Worm (Caenorhabditis elegans): ENCODE results near the gene ncr-1.

The ncr-1 gene

ce11 chrX:4523887-4524350 lies 35.3 kb upstream of the ncr-1 start, which contains the start of gene pdi-2:
Gene pdi-2 (plus strand): TSS chrX:4524155.
- TF ChIP-seq mep-1 (tag; optimal IDR thresholded peaks at IDR 0.05), result peak; percentile 54
- no peak for TF ChIP-seq pha-4 (tag; optimal IDR thresholded peaks at IDR 0.05)
- TF ChIP-seq lsy-2 (tag; optimal IDR thresholded peaks at IDR 0.05), result peak; percentile 88
- no peak for TF ChIP-seq unc-39 (tag; optimal IDR thresholded peaks at IDR 0.05)
- TF ChIP-seq blmp-1 (tag; optimal IDR thresholded peaks at IDR 0.05), result peak; percentile 24
- TF ChIP-seq sptf-1 (tag; optimal IDR thresholded peaks at IDR 0.05), result peak; percentile 86
- no peak for TF ChIP-seq sem-2 (GFP tag; optimal IDR thresholded peaks at IDR 0.05)
- no peak for TF ChIP-seq mab-5 (tag; optimal IDR thresholded peaks at IDR 0.05)
- TF ChIP-seq flh-1 (GFP tag; optimal IDR thresholded peaks at IDR 0.05), result no peak
- TF ChIP-seq lin-13 (tag; optimal IDR thresholded peaks at IDR 0.05), result peak; percentile 14
- TF ChIP-seq nhr-237 (tag; optimal IDR thresholded peaks at IDR 0.05), result peak; percentile 21
- TF ChIP-seq ztf-11 (tag; optimal IDR thresholded peaks at IDR 0.05), result no peak
- TF ChIP-seq zip-8 (tag; optimal IDR thresholded peaks at IDR 0.05), result no peak
- TF ChIP-seq nhr-12 (tag; optimal IDR thresholded peaks at IDR 0.05), result no peak
- peak; percentile 66 for TF ChIP-seq cnd-1 (tag; optimal IDR thresholded peaks at IDR 0.05)
- no peak for TF ChIP-seq nhr-76 (tag; optimal IDR thresholded peaks at IDR 0.05)
- peak; percentile 16 for TF ChIP-seq ceh-43 (GFP tag; optimal IDR thresholded peaks at IDR 0.05)
- TF ChIP-seq tbx-8 (GFP tag; optimal IDR thresholded peaks at IDR 0.05), result no peak
- TF ChIP-seq nhr-2 (tag; optimal IDR thresholded peaks at IDR 0.05), result peak; percentile 41
- TF ChIP-seq nhr-28 (tag; optimal IDR thresholded peaks at IDR 0.05), result no peak
- no peak for TF ChIP-seq hlh-1 (tag; optimal IDR thresholded peaks at IDR 0.05)
- peak; percentile 73 for TF ChIP-seq M03D4.4 (tag; optimal IDR thresholded peaks at IDR 0.05)
- peak; percentile 6 for TF ChIP-seq bed-3 (GFP tag; optimal IDR thresholded peaks at IDR 0.05)
- TF ChIP-seq ces-1 (GFP tag; optimal IDR thresholded peaks at IDR 0.05), result peak; percentile 74
- TF ChIP-seq unc-62 (GFP tag; optimal IDR thresholded peaks at IDR 0.05), result peak; percentile 0
- TF ChIP-seq ham-2 (GFP tag; optimal IDR thresholded peaks at IDR 0.05), result peak; percentile 94
- TF ChIP-seq lin-32 (GFP tag; optimal IDR thresholded peaks at IDR 0.05), result peak; percentile 49
- TF ChIP-seq ceh-83 (GFP tag; optimal IDR thresholded peaks at IDR 0.05), result peak; percentile 49
- TF ChIP-seq drap-1 (GFP tag; optimal IDR thresholded peaks at IDR 0.05), result peak; percentile 73
- no peak for TF ChIP-seq ceh-39 (tag; optimal IDR thresholded peaks at IDR 0.05)
- TF ChIP-seq elt-3 (tag; optimal IDR thresholded peaks at IDR 0.05), result no peak
- no peak for TF ChIP-seq elt-1 (tag; optimal IDR thresholded peaks at IDR 0.05; ENCODE audit: borderline replicate concordance, insufficient read depth)
- peak; percentile 87 for TF ChIP-seq mls-2 (tag; optimal IDR thresholded peaks at IDR 0.05)
- no peak for TF ChIP-seq snpc-4 (tag; optimal IDR thresholded peaks at IDR 0.05)
- peak; percentile 63 for TF ChIP-seq unc-120 (tag; optimal IDR thresholded peaks at IDR 0.05; ENCODE audit: poor library complexity, severe bottlenecking)

DNA sequence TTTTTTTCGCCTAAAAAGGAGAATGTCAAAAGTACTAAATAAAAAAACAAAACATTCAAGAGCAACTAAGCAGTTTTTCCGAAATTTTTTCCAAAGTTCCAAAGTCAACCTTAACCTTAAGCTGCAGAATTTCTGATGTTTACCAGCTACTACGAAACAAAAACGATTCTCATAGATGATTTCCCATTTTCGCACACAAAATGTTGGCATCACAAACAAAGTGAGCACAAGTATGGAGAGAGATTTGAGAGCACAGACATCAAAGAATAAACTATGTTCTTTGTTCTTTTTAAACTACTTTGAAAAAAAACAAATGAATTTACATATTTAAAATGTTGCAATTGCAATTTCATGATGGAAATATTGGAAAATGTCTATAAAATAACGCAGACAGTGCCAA lies 34.7 kb upstream of the ncr-1 start:
- TF ChIP-seq M03D4.4 (tag; optimal IDR thresholded peaks at IDR 0.05), result no peak
- TF ChIP-seq ceh-39 (tag; optimal IDR thresholded peaks at IDR 0.05), result no peak
- no peak for TF ChIP-seq cnd-1 (tag; optimal IDR thresholded peaks at IDR 0.05)
- no peak for TF ChIP-seq sem-2 (GFP tag; optimal IDR thresholded peaks at IDR 0.05)

- TF ChIP-seq nhr-12 (tag; optimal IDR thresholded peaks at IDR 0.05) (no peak), ham-2 (GFP tag; optimal IDR thresholded peaks at IDR 0.05) (peak; percentile 81), nhr-2 (tag; optimal IDR thresholded peaks at IDR 0.05) (peak; percentile 39), unc-62 (GFP tag; optimal IDR thresholded peaks at IDR 0.05) (peak; percentile 62), lin-32 (GFP tag; optimal IDR thresholded peaks at IDR 0.05) (no peak), ces-1 (GFP tag; optimal IDR thresholded peaks at IDR 0.05) (peak; percentile 3), drap-1 (GFP tag; optimal IDR thresholded peaks at IDR 0.05) (peak; percentile 3), elt-1 (tag; optimal IDR thresholded peaks at IDR 0.05; ENCODE audit: borderline replicate concordance, insufficient read depth) (peak; percentile 85)
Observed at ce11 chrX:4521837-4522816, 33.5 kb upstream of the ncr-1 start, which contains the start of gene C07A12.7. Gene C07A12.7 (minus strand): TSS chrX:4522144.
